Fruit fly (Drosophila melanogaster) whole organism, embryonic: ENCODE data around the gene bb8.

Source experiments
- Awh ChIP-seq: fragments of 200-800 bp; sonication (Bioruptor generic); IDR thresholded peaks from 2 replicates; pipeline ENCODE4, ENCODE4 v1.3.6; 2022; ENCODE audit warnings: missing biosample characterization, missing genetic modification characterization
- B-H1 ChIP-seq: fragments of 200-800 bp; sonication (Bioruptor generic); IDR thresholded peaks from 3 replicates; pipeline ENCODE4 v1.3.6; 2022; ENCODE audit warnings: missing biosample characterization, missing genetic modification characterization
- CG10979 ChIP-seq: fragments of 200-800 bp; sonication (Bioruptor generic); optimal IDR thresholded peaks from 2 replicates; lab custom pipeline; 2018; ENCODE audit warnings: missing biosample characterization, mild to moderate bottlenecking, missing genetic modification characterization, moderate library complexity
- CG11085 ChIP-seq: fragments of 200-800 bp; sonication (Bioruptor generic); IDR thresholded peaks from 2 replicates; pipeline ENCODE4 v1.3.6; 2022; ENCODE audit warnings: missing biosample characterization, missing genetic modification characterization
- CG14014 ChIP-seq: fragments of 200-800 bp; sonication (Bioruptor generic); IDR thresholded peaks from 2 replicates; pipeline ENCODE4 v1.3.6; 2022; ENCODE audit warnings: missing biosample characterization, missing genetic modification characterization
- CG14710 ChIP-seq: fragments of 200-800 bp; sonication (Bioruptor generic); optimal IDR thresholded peaks from 3 replicates; lab custom pipeline; 2019; ENCODE audit warnings: missing biosample characterization, mild to moderate bottlenecking, missing genetic modification characterization, moderate library complexity
- CG14965 ChIP-seq: fragments of 200-800 bp; sonication (Bioruptor generic); optimal IDR thresholded peaks from 2 replicates; lab custom pipeline; 2016; ENCODE audit warnings: missing biosample characterization, missing genetic modification characterization, borderline replicate concordance
- CG15011 ChIP-seq: fragments of 200-800 bp; sonication (Bioruptor generic); optimal IDR thresholded peaks from 3 replicates; lab custom pipeline; 2018; ENCODE audit warnings: missing biosample characterization, mild to moderate bottlenecking, missing genetic modification characterization
- CG15269 ChIP-seq: fragments of 200-800 bp; sonication (Bioruptor generic); optimal IDR thresholded peaks from 2 replicates; lab custom pipeline; 2018; ENCODE audit warnings: missing biosample characterization, mild to moderate bottlenecking, missing genetic modification characterization, moderate library complexity
- CG18476 ChIP-seq: fragments of 200-800 bp; sonication (Bioruptor generic); optimal IDR thresholded peaks from 2 replicates; lab custom pipeline; 2016; ENCODE audit warnings: missing biosample characterization, mild to moderate bottlenecking, missing genetic modification characterization
- CG6272 ChIP-seq: fragments of 200-800 bp; sonication (Bioruptor generic); IDR thresholded peaks from 2 replicates; pipeline ENCODE4 v1.3.6; 2022; ENCODE audit warnings: missing biosample characterization, missing genetic modification characterization
- CG6813 ChIP-seq: fragments of 200-800 bp; sonication (Bioruptor generic); optimal IDR thresholded peaks from 2 replicates; lab custom pipeline; 2017; ENCODE audit warnings: missing biosample characterization, missing genetic modification characterization, mild to moderate bottlenecking, moderate library complexity, missing genetic modification reagents
- CG7987 ChIP-seq: fragments of 200-800 bp; sonication (Bioruptor generic); optimal IDR thresholded peaks from 2 replicates; lab custom pipeline; 2018; ENCODE audit warnings: missing biosample characterization, mild to moderate bottlenecking, missing genetic modification characterization, moderate library complexity
- CG8765 ChIP-seq: fragments of 200-800 bp; sonication (Bioruptor generic); IDR thresholded peaks from 2 replicates; pipeline ENCODE4 v1.3.6; 2022; ENCODE audit warnings: missing biosample characterization, missing genetic modification characterization
- CG9876 ChIP-seq: fragments of 200-800 bp; sonication (Bioruptor generic); optimal IDR thresholded peaks from 2 replicates; lab custom pipeline; 2016; ENCODE audit warnings: missing biosample characterization, missing genetic modification characterization
- CTCF ChIP-seq: fragments of 200-800 bp; sonication (Bioruptor generic); optimal IDR thresholded peaks from 2 replicates; lab custom pipeline; 2017; ENCODE audit warnings: missing biosample characterization, mild to moderate bottlenecking, missing genetic modification characterization, moderate library complexity
- Doc3 ChIP-seq: fragments of 200-800 bp; sonication (Bioruptor generic); IDR thresholded peaks from 3 replicates; pipeline ENCODE4 v1.3.6; 2022; ENCODE audit warnings: missing biosample characterization, missing genetic modification characterization; ENCODE audit not compliant: partially characterized antibody
- Elba2 ChIP-seq: fragments of 200-800 bp; sonication (Bioruptor generic); optimal IDR thresholded peaks from 3 replicates; lab custom pipeline; 2016; ENCODE audit warnings: missing biosample characterization, missing genetic modification characterization
- HLH4C ChIP-seq: fragments of 200-800 bp; sonication (Bioruptor generic); IDR thresholded peaks from 3 replicates; pipeline ENCODE4 v1.3.6; 2022; ENCODE audit warnings: missing biosample characterization, missing genetic modification characterization; ENCODE audit not compliant: partially characterized antibody
- HmgZ ChIP-seq: fragments of 200-800 bp; sonication (Bioruptor generic); optimal IDR thresholded peaks from 2 replicates; lab custom pipeline; 2018; ENCODE audit warnings: missing biosample characterization, mild to moderate bottlenecking, missing genetic modification characterization
- Hr3 ChIP-seq: fragments of 200-800 bp; sonication (Bioruptor generic); optimal IDR thresholded peaks from 3 replicates; lab custom pipeline; 2016; ENCODE audit warnings: missing biosample characterization, missing genetic modification characterization
- MESR4 ChIP-seq: fragments of 200-800 bp; sonication (Bioruptor generic); optimal IDR thresholded peaks from 2 replicates; lab custom pipeline; 2018; ENCODE audit warnings: missing biosample characterization, mild to moderate bottlenecking, missing genetic modification characterization, moderate library complexity
- MTF-1 ChIP-seq: fragments of 200-800 bp; sonication (Bioruptor generic); optimal IDR thresholded peaks from 2 replicates; lab custom pipeline; 2018; ENCODE audit warnings: missing biosample characterization, mild to moderate bottlenecking, missing genetic modification characterization, borderline replicate concordance
- Max ChIP-seq: fragments of 200-800 bp; sonication (Bioruptor generic); optimal IDR thresholded peaks from 2 replicates; lab custom pipeline; 2016; ENCODE audit warnings: missing biosample characterization, mild to moderate bottlenecking, missing genetic modification characterization
- Mes4 ChIP-seq: fragments of 200-800 bp; sonication (Bioruptor generic); optimal IDR thresholded peaks from 2 replicates; lab custom pipeline; 2016; ENCODE audit warnings: missing biosample characterization, missing genetic modification characterization
- Mrtf ChIP-seq: fragments of 200-800 bp; sonication (Bioruptor generic); IDR thresholded peaks from 3 replicates; pipeline ENCODE4 v1.3.6; 2022; ENCODE audit warnings: missing biosample characterization, missing genetic modification characterization
- Neu2 ChIP-seq: fragments of 200-800 bp; sonication (Bioruptor generic); optimal IDR thresholded peaks from 3 replicates; lab custom pipeline; 2016; ENCODE audit warnings: missing biosample characterization, missing genetic modification characterization, borderline replicate concordance
- Opbp ChIP-seq: fragments of 200-800 bp; sonication (Bioruptor generic); IDR thresholded peaks from 3 replicates; pipeline ENCODE4 v1.3.6; 2022; ENCODE audit warnings: missing biosample characterization, missing genetic modification characterization; ENCODE audit not compliant: partially characterized antibody
- Stat92E ChIP-seq, 3 experiments: fragments of >200 bp in 2 of 3; fragments of 200-800 bp in 1 of 3; sonication (Bioruptor generic) in 1 of 3; optimal IDR thresholded peaks; 2 replicates each; lab custom pipeline; 2017 to 2019; ENCODE audit warnings: missing biosample characterization in 3 of 3, missing genetic modification characterization in 3 of 3, mild to moderate bottlenecking in 1 of 3, moderate library complexity in 1 of 3
- TFAM ChIP-seq: fragments of 200-800 bp; sonication (Bioruptor generic); optimal IDR thresholded peaks from 2 replicates; lab custom pipeline; 2017; ENCODE audit warnings: missing biosample characterization, missing genetic modification characterization, inconsistent platforms
- Xrp1 ChIP-seq: fragments of 200-800 bp; sonication (Bioruptor generic); IDR thresholded peaks from 2 replicates; pipeline ENCODE4 v1.3.6; 2022; ENCODE audit warnings: missing biosample characterization, missing genetic modification characterization
- aop ChIP-seq: fragments of 200-800 bp; sonication (Bioruptor generic); IDR thresholded peaks from 2 replicates; pipeline ENCODE4 v1.3.6; 2022; ENCODE audit warnings: missing biosample characterization, missing genetic modification characterization
- chn ChIP-seq: fragments of 200-800 bp; sonication (Bioruptor generic); optimal IDR thresholded peaks from 2 replicates; lab custom pipeline; 2016; ENCODE audit warnings: missing biosample characterization, missing genetic modification characterization
- emc ChIP-seq: fragments of 200-800 bp; sonication (Bioruptor generic); optimal IDR thresholded peaks from 2 replicates; lab custom pipeline; 2016; ENCODE audit warnings: missing biosample characterization, missing genetic modification characterization
- fd3F ChIP-seq: fragments of 200-800 bp; sonication (Bioruptor generic); optimal IDR thresholded peaks from 2 replicates; lab custom pipeline; 2018; ENCODE audit warnings: missing biosample characterization, mild to moderate bottlenecking, missing genetic modification characterization, moderate library complexity
- fd96Cb ChIP-seq: fragments of 200-800 bp; sonication (Bioruptor generic); optimal IDR thresholded peaks from 2 replicates; lab custom pipeline; 2018; ENCODE audit warnings: missing biosample characterization, mild to moderate bottlenecking, missing genetic modification characterization, moderate library complexity
- gcm2 ChIP-seq: fragments of 200-800 bp; sonication (Bioruptor generic); optimal IDR thresholded peaks from 2 replicates; lab custom pipeline; 2016; ENCODE audit warnings: missing biosample characterization, missing genetic modification characterization
- kah ChIP-seq: fragments of 200-800 bp; sonication (Bioruptor generic); optimal IDR thresholded peaks from 2 replicates; lab custom pipeline; 2018; ENCODE audit warnings: missing biosample characterization, mild to moderate bottlenecking, missing genetic modification characterization
- ken ChIP-seq: fragments of 200-800 bp; sonication (Bioruptor generic); IDR thresholded peaks from 3 replicates; pipeline ENCODE4 v1.3.6; 2022; ENCODE audit warnings: missing biosample characterization, missing genetic modification characterization
- lmd ChIP-seq: fragments of 200-800 bp; sonication (Bioruptor generic); IDR thresholded peaks from 2 replicates; pipeline ENCODE4 v1.3.6; 2022; ENCODE audit warnings: missing biosample characterization, missing genetic modification characterization
- lov ChIP-seq, 2 experiments: fragments of 200-800 bp in 1 of 2; fragments of >200 bp in 1 of 2; sonication (Bioruptor generic) in 1 of 2; IDR thresholded peaks in 1 of 2; optimal IDR thresholded peaks in 1 of 2; 2 replicates in 1 of 2; 3 replicates in 1 of 2; pipeline versions ENCODE4 v1.3.6 to Lab custom; 2017 to 2022; ENCODE audit warnings: missing biosample characterization in 1 of 2, missing genetic modification characterization in 1 of 2
- nau ChIP-seq: fragments of 200-800 bp; sonication (Bioruptor generic); optimal IDR thresholded peaks from 3 replicates; lab custom pipeline; 2017; ENCODE audit warnings: missing biosample characterization, mild to moderate bottlenecking, missing genetic modification characterization, missing genetic modification reagents
- nerfin-1 ChIP-seq: fragments of 200-800 bp; sonication (Bioruptor generic); optimal IDR thresholded peaks from 3 replicates; lab custom pipeline; 2019; ENCODE audit warnings: missing biosample characterization, mild to moderate bottlenecking, missing genetic modification characterization, moderate library complexity
- nom ChIP-seq: fragments of 200-800 bp; sonication (Bioruptor generic); optimal IDR thresholded peaks from 2 replicates; lab custom pipeline; 2017; ENCODE audit warnings: missing biosample characterization, missing genetic modification characterization, mild to moderate bottlenecking, moderate library complexity, missing genetic modification reagents
- sqz ChIP-seq: fragments of 200-800 bp; sonication (Bioruptor generic); optimal IDR thresholded peaks from 3 replicates; lab custom pipeline; 2018; ENCODE audit warnings: missing biosample characterization, mild to moderate bottlenecking, missing genetic modification characterization
- tna ChIP-seq: fragments of 200-800 bp; sonication (Bioruptor generic); IDR thresholded peaks from 2 replicates; pipeline ENCODE4 v1.3.6; 2022; ENCODE audit warnings: missing biosample characterization, missing genetic modification characterization; ENCODE audit not compliant: partially characterized antibody
- unc-4 ChIP-seq: fragments of 200-800 bp; sonication (Bioruptor generic); IDR thresholded peaks from 2 replicates; pipeline ENCODE4 v1.3.6; 2022; ENCODE audit warnings: missing biosample characterization, missing genetic modification characterization; ENCODE audit not compliant: partially characterized antibody
- yki ChIP-seq: fragments of >200 bp; optimal IDR thresholded peaks from 3 replicates; lab custom pipeline; 2018

The bb8 gene

dm6 chr3R:23293066-23293777, 3.2 kb upstream of the bb8 start (continued):
- TF ChIP-seq kah (GFP tag; lab: Kevin White, UChicago) (no peak), Xrp1 (peak; percentile 89), Mes4 (GFP tag; lab: Kevin White, UChicago) (no peak), aop (GFP tag; lab: Robert Waterston, UW) (no peak), Stat92E (GFP tag; optimal IDR thresholded peaks at IDR 0.05; lab: Kevin White, UChicago) (no peak), Awh (GFP tag; lab: Robert Waterston, UW) (peak; percentile 16; the same call in 1 of the 2 replicates), CG10979 (tag; lab: Kevin White, UChicago) (peak; percentile 70), Neu2 (GFP tag; lab: Kevin White, UChicago) (no peak), Hr3 (GFP tag; lab: Kevin White, UChicago) (peak; percentile 45), fd3F (GFP tag; lab: Kevin White, UChicago) (no peak), Mrtf (GFP tag; lab: Robert Waterston, UW) (no peak), CG8765 (no peak; the same call in 1 of the 2 replicates), Max (peak; percentile 41), CG14965 (GFP tag; lab: Kevin White, UChicago) (no peak), nau (GFP tag; lab: Kevin White, UChicago) (no peak), Doc3 (GFP tag; lab: Robert Waterston, UW) (no peak), lov (optimal IDR thresholded peaks at IDR 0.05; lab: Kevin White, UChicago) (no peak), lov (GFP tag; IDR thresholded peaks at IDR 0.05; lab: Robert Waterston, UW) (peak; percentile 33; the same call in 1 of the 3 replicates), tna (peak; percentile 25; the same call in 1 of the 2 replicates), CG15011 (GFP tag; lab: Kevin White, UChicago) (no peak), ken (GFP tag; lab: Robert Waterston, UW) (peak; percentile 11; the same call in 1 of the 3 replicates), CG18476 (no peak), chn (GFP tag; lab: Kevin White, UChicago) (peak; percentile 9), CG6272 (GFP tag; lab: Robert Waterston, UW) (0 out of 2 replicates have a peak, but pooled peaks have one; percentile 9), sqz (peak; percentile 48), gcm2 (GFP tag; lab: Kevin White, UChicago) (no peak), CG9876 (GFP tag; lab: Kevin White, UChicago) (no peak), CG15269 (no peak), HmgZ (tag; lab: Kevin White, UChicago) (peak; percentile 23), HLH4C (GFP tag; lab: Robert Waterston, UW) (no peak), CG11085 (GFP tag; lab: Robert Waterston, UW) (peak; percentile 43; the same call in 1 of the 2 replicates), nom (peak; percentile 66), CTCF (GFP tag; lab: Kevin White, UChicago) (no peak), B-H1 (GFP tag; lab: Robert Waterston, UW) (peak; percentile 41; the same call in 2 of the 3 replicates), Elba2 (GFP tag; lab: Kevin White, UChicago) (no peak), MTF-1 (GFP tag; lab: Kevin White, UChicago) (no peak), Opbp (peak; percentile 15; the same call in 1 of the 3 replicates), CG6813 (GFP tag; lab: Kevin White, UChicago) (peak; percentile 29), MESR4 (GFP tag; lab: Kevin White, UChicago) (no peak), TFAM (GFP tag; lab: Kevin White, UChicago) (no peak), emc (GFP tag; lab: Kevin White, UChicago) (no peak), CG7987 (GFP tag; lab: Kevin White, UChicago) (no peak), unc-4 (no peak), nerfin-1 (tag; lab: Kevin White, UChicago) (peak; percentile 35), yki (lab: Kevin White, UChicago) (no peak), CG14014 (GFP tag; lab: Robert Waterston, UW) (peak; percentile 47; the same call in 1 of the 2 replicates), lmd (GFP tag; lab: Robert Waterston, UW) (peak; percentile 59; the same call in 1 of the 2 replicates), fd96Cb (tag; lab: Kevin White, UChicago) (peak; percentile 49), CG14710 (tag; lab: Kevin White, UChicago) (peak; percentile 39)
